Worm (Caenorhabditis elegans): ENCODE measurements around the gene srh-251.

ce11 chrV:15344481-15344880, 35.2 kb downstream of the srh-251 start, which contains the start of gene wrt-8:
- no peak for TF ChIP-seq him-1 (tag; optimal IDR thresholded peaks at IDR 0.05)
- no peak for TF ChIP-seq dao-5 (tag; optimal IDR thresholded peaks at IDR 0.05)
- TF ChIP-seq W03F9.2 (tag; optimal IDR thresholded peaks at IDR 0.05): no peak

Measured in whole organism, L4/young adult.